Fruit fly (Drosophila melanogaster): Measurements from ENCODE around the gene ppk5.

ppk5 gene

dm6 chr3L:21496865-21497634 is 37.4 kb upstream of the ppk5 start, which contains the start of gene Hr78 (continued):
- no peak for TF ChIP-seq Hr78 (GFP tag; optimal IDR thresholded peaks at IDR 0.05)
- TF ChIP-seq OdsH (GFP tag; optimal IDR thresholded peaks at IDR 0.05), result peak; percentile 77
- TF ChIP-seq dl (GFP tag; optimal IDR thresholded peaks at IDR 0.05; ENCODE audit: insufficient read depth in 1 of 2, partially characterized antibody in 2 of 2), result no peak
- TF ChIP-seq Dif (GFP tag; optimal IDR thresholded peaks at IDR 0.05; ENCODE audit: partially characterized antibody), result peak; percentile 4

dm6 chr3L:21498450-21499027 is 35.9 kb upstream of the ppk5 start:
- peak; percentile 14 for TF ChIP-seq N (GFP tag; optimal IDR thresholded peaks at IDR 0.05)

- TF ChIP-seq psq (GFP tag; optimal IDR thresholded peaks at IDR 0.05) (no peak), dl (GFP tag; optimal IDR thresholded peaks at IDR 0.05; ENCODE audit: insufficient read depth in 1 of 2, partially characterized antibody in 2 of 2) (no peak), HLH106 (tag; optimal IDR thresholded peaks at IDR 0.05) (no peak), Rel (GFP tag; optimal IDR thresholded peaks at IDR 0.05) (no peak), Rel (tag; optimal IDR thresholded peaks at IDR 0.05) (no peak), Myc (optimal IDR thresholded peaks at IDR 0.05) (no peak), Jra (GFP tag; optimal IDR thresholded peaks at IDR 0.05) (no peak), Hnf4 (GFP tag; optimal IDR thresholded peaks at IDR 0.05) (no peak), dsf (GFP tag; optimal IDR thresholded peaks at IDR 0.05; ENCODE audit: borderline replicate concordance) (no peak), ey (GFP tag; optimal IDR thresholded peaks at IDR 0.05) (no peak), jim (GFP tag; optimal IDR thresholded peaks at IDR 0.05) (no peak), CG9705 (GFP tag; optimal IDR thresholded peaks at IDR 0.05) (no peak), brk (GFP tag; optimal IDR thresholded peaks at IDR 0.05) (no peak), Hr83 (GFP tag; optimal IDR thresholded peaks at IDR 0.05; ENCODE audit: poor library complexity, severe bottlenecking) (no peak), fru (GFP tag; optimal IDR thresholded peaks at IDR 0.05) (no peak), h (GFP tag; optimal IDR thresholded peaks at IDR 0.05) (no peak)
Measured at dm6 chr3L:21501172-21501571, 33.3 kb upstream of the ppk5 start, which contains the start of gene Est-Q. TSS of gene Est-Q (plus strand) at chr3L:21501421.

dm6 chr3L:21501928-21502327 is 32.5 kb upstream of the ppk5 start:
- no peak for TF ChIP-seq dl (GFP tag; optimal IDR thresholded peaks at IDR 0.05; ENCODE audit: insufficient read depth in 1 of 2, partially characterized antibody in 2 of 2)
- peak; percentile 8 for TF ChIP-seq OdsH (GFP tag; optimal IDR thresholded peaks at IDR 0.05)
- TF ChIP-seq dmrt93B (GFP tag; optimal IDR thresholded peaks at IDR 0.05), result no peak
- peak; percentile 0 for TF ChIP-seq woc (GFP tag; optimal IDR thresholded peaks at IDR 0.05)
- peak; percentile 54 for TF ChIP-seq fru (GFP tag; optimal IDR thresholded peaks at IDR 0.05)
- TF ChIP-seq h (GFP tag; optimal IDR thresholded peaks at IDR 0.05), result peak; percentile 30
- TF ChIP-seq Dfd (GFP tag; optimal IDR thresholded peaks at IDR 0.05), result no peak
- TF ChIP-seq HLH106 (tag; optimal IDR thresholded peaks at IDR 0.05), result no peak
- peak; percentile 30 for TF ChIP-seq rgr (GFP tag; optimal IDR thresholded peaks at IDR 0.05)
- TF ChIP-seq Hr78 (GFP tag; optimal IDR thresholded peaks at IDR 0.05), result no peak
- no peak for TF ChIP-seq ey (GFP tag; optimal IDR thresholded peaks at IDR 0.05)
- TF ChIP-seq foxo (GFP tag; optimal IDR thresholded peaks at IDR 0.05), result peak in 1 of 2 experiments; percentile 34
- TF ChIP-seq sage (GFP tag; optimal IDR thresholded peaks at IDR 0.05), result no peak
- peak; percentile 55 for TF ChIP-seq Hnf4 (GFP tag; optimal IDR thresholded peaks at IDR 0.05)

dm6 chr3L:21507354-21507928 is 27.0 kb upstream of the ppk5 start, which contains the start of the genes Glg1 and M6:
TSS of gene Glg1 (minus strand) at chr3L:21507538.
TSS of gene M6 (plus strand) at chr3L:21507852.
- TF ChIP-seq N (GFP tag; optimal IDR thresholded peaks at IDR 0.05), result no peak
- no peak for TF ChIP-seq Abd-B (GFP tag; optimal IDR thresholded peaks at IDR 0.05)
- TF ChIP-seq Hr83 (GFP tag; optimal IDR thresholded peaks at IDR 0.05; ENCODE audit: poor library complexity, severe bottlenecking), result peak; percentile 64
- TF ChIP-seq woc (GFP tag; optimal IDR thresholded peaks at IDR 0.05), result peak; percentile 88
- TF ChIP-seq CG32264 (GFP tag; optimal IDR thresholded peaks at IDR 0.05), result no peak
- TF ChIP-seq CG9705 (GFP tag; optimal IDR thresholded peaks at IDR 0.05), result peak; percentile 56
- no peak for TF ChIP-seq Vsx2 (GFP tag; optimal IDR thresholded peaks at IDR 0.05; ENCODE audit: partially characterized antibody)
- no peak for TF ChIP-seq sage (GFP tag; optimal IDR thresholded peaks at IDR 0.05)
- peak in 1 of 2 experiments; percentile 79 for TF ChIP-seq foxo (GFP tag; optimal IDR thresholded peaks at IDR 0.05)
- TF ChIP-seq OdsH (GFP tag; optimal IDR thresholded peaks at IDR 0.05), result peak; percentile 59
- no peak for TF ChIP-seq Rel (GFP tag; optimal IDR thresholded peaks at IDR 0.05)
- TF ChIP-seq Rel (tag; optimal IDR thresholded peaks at IDR 0.05), result no peak
- no peak for TF ChIP-seq usp (GFP tag; optimal IDR thresholded peaks at IDR 0.05)
- TF ChIP-seq pan (optimal IDR thresholded peaks at IDR 0.05), result no peak
- no peak for TF ChIP-seq GATAd (GFP tag; optimal IDR thresholded peaks at IDR 0.05)
- TF ChIP-seq br (GFP tag; optimal IDR thresholded peaks at IDR 0.05), result peak; percentile 67
- TF ChIP-seq HLH106 (tag; optimal IDR thresholded peaks at IDR 0.05), result peak; percentile 66
- TF ChIP-seq fru (GFP tag; optimal IDR thresholded peaks at IDR 0.05), result peak; percentile 73
- peak; percentile 75 for TF ChIP-seq rgr (GFP tag; optimal IDR thresholded peaks at IDR 0.05)
- peak; percentile 57 for TF ChIP-seq Sp1 (GFP tag; optimal IDR thresholded peaks at IDR 0.05)
- no peak for TF ChIP-seq Dif (GFP tag; optimal IDR thresholded peaks at IDR 0.05; ENCODE audit: partially characterized antibody)
- TF ChIP-seq brk (GFP tag; optimal IDR thresholded peaks at IDR 0.05), result no peak
- TF ChIP-seq sv (GFP tag; optimal IDR thresholded peaks at IDR 0.05), result peak; percentile 57
- peak; percentile 77 for TF ChIP-seq Hnf4 (GFP tag; optimal IDR thresholded peaks at IDR 0.05)
- peak; percentile 82 for TF ChIP-seq h (GFP tag; optimal IDR thresholded peaks at IDR 0.05)
- peak; percentile 31 for TF ChIP-seq dsf (GFP tag; optimal IDR thresholded peaks at IDR 0.05; ENCODE audit: borderline replicate concordance)
- TF ChIP-seq dmrt93B (GFP tag; optimal IDR thresholded peaks at IDR 0.05), result no peak
- peak; percentile 72 for TF ChIP-seq ey (GFP tag; optimal IDR thresholded peaks at IDR 0.05)
- TF ChIP-seq lola (GFP tag; optimal IDR thresholded peaks at IDR 0.05), result no peak

All from whole organism, wandering third instar larva.